Worm (Caenorhabditis elegans): ENCODE measurements around the gene W03C9.6.

- no peak for TF ChIP-seq nhr-237 (tag; optimal IDR thresholded peaks at IDR 0.05)
- no peak for TF ChIP-seq lin-13 (tag; optimal IDR thresholded peaks at IDR 0.05)
- TF ChIP-seq blmp-1 (tag; optimal IDR thresholded peaks at IDR 0.05), result no peak
- no peak for TF ChIP-seq ham-2 (GFP tag; optimal IDR thresholded peaks at IDR 0.05)
- TF ChIP-seq ces-1 (GFP tag; optimal IDR thresholded peaks at IDR 0.05), result no peak
Measured at ce11 chrII:11969033-11969432, 14.7 kb downstream of the W03C9.6 start.
